Worm (Caenorhabditis elegans): ENCODE measurements around the gene T16G12.6.

The T16G12.6 gene

DNA sequence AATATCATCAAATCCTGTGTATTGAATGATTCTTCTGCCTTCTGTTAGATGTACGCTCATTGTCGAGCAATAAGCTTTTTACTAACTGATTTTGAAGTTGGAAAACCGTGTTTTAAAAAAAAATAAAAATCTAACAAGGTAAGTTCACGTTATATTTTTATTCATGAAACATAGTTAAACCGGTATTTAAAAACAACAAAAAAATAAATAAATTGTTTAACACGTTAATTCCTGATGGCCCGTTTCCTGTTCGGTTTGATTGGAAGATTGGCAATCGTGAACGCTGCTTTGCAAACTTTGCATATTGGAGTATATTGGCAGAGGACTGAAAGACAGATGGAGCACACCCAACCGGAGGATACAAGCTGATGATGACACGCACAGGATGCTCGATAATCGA is 49.4 kb downstream of the T16G12.6 start, which contains the start of gene ZK1128.3:
TSS of gene ZK1128.3 (minus strand) at position 101 of the 400 bp plus-strand sequence.
- TF ChIP-seq nhr-11 (tag; optimal IDR thresholded peaks at IDR 0.05): no peak
- no peak for TF ChIP-seq hlh-6 (tag; optimal IDR thresholded peaks at IDR 0.05)
- no peak for TF ChIP-seq unc-86 (tag; optimal IDR thresholded peaks at IDR 0.05)
- no peak for TF ChIP-seq hlh-15 (tag; optimal IDR thresholded peaks at IDR 0.05)
- TF ChIP-seq pqm-1 (tag; optimal IDR thresholded peaks at IDR 0.05): no peak
- no peak for TF ChIP-seq ceh-6 (GFP tag; optimal IDR thresholded peaks at IDR 0.05)
- TF ChIP-seq pax-1 (tag; optimal IDR thresholded peaks at IDR 0.05): no peak
- TF ChIP-seq ets-4 (tag; optimal IDR thresholded peaks at IDR 0.05): no peak
- TF ChIP-seq pros-1 (tag; optimal IDR thresholded peaks at IDR 0.05): no peak
- no peak for TF ChIP-seq ceh-31 (tag; optimal IDR thresholded peaks at IDR 0.05)
- no peak for TF ChIP-seq syd-9 (tag; optimal IDR thresholded peaks at IDR 0.05)
- TF ChIP-seq C38D4.7 (GFP tag; optimal IDR thresholded peaks at IDR 0.05): no peak
- no peak for TF ChIP-seq ttx-3 (tag; optimal IDR thresholded peaks at IDR 0.05)
- no peak for TF ChIP-seq ceh-2 (tag; optimal IDR thresholded peaks at IDR 0.05)
- no peak for TF ChIP-seq ama-1 (optimal IDR thresholded peaks at IDR 0.05)

- TF ChIP-seq pax-1 (tag; optimal IDR thresholded peaks at IDR 0.05) (no peak), ceh-31 (tag; optimal IDR thresholded peaks at IDR 0.05) (peak; percentile 28), unc-42 (tag; optimal IDR thresholded peaks at IDR 0.05) (peak; percentile 16), ceh-48 (tag; optimal IDR thresholded peaks at IDR 0.05) (peak; percentile 90), sdc-2 (tag; optimal IDR thresholded peaks at IDR 0.05) (no peak)
Measured at ce11 chrIII:10120076-10120831, 50.9 kb downstream of the T16G12.6 start, which contains the start of the genes gtf-2H3 and ham-3. Gene gtf-2H3, minus strand, starts transcription at chrIII:10120148. Gene ham-3, plus strand, starts transcription at chrIII:10120781.

DNA sequence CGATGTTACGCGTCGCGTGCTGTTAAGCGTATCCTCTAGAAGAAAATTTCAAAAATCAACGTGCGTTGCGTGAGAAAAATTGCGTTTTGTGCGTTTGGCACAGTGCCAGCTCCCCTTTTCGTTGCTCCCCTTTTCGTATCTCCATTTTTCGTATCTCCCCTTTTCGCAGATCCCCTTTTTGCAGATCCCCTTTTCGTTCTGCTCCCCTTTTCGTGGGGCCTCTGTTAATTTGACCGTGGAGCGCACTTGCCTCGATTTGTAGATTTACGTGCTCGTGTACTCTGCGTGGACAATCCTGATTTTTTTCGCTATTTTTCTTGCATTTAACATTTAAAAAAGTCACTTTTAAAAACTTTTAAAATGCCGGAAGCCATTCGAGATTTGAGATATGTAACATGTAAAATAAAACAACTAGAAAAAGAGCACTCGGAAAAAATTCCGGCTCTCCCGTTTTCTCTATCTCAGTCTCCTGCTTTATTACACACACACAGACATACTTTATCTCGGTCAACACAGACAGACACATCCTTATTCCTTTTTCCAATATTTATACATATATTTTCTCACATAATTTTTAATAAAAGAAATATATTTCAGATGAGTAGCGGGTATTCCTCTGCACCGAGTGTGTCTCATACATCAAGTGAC is 54.3 kb downstream of the T16G12.6 start, which contains the start of gene ttll-4:
TSS of gene ttll-4 (plus strand) at position 598 of the 648 bp plus-strand sequence.
- TF ChIP-seq sox-2 (GFP tag; IDR thresholded peaks at IDR 0.05): no peak
- peak; percentile 89 for TF ChIP-seq unc-42 (tag; optimal IDR thresholded peaks at IDR 0.05)
- TF ChIP-seq F13H6.1 (tag; optimal IDR thresholded peaks at IDR 0.05): peak; percentile 47
- peak; percentile 90 for TF ChIP-seq ceh-14 (tag; optimal IDR thresholded peaks at IDR 0.05)
- peak; percentile 58 for TF ChIP-seq unc-86 (tag; optimal IDR thresholded peaks at IDR 0.05)
- peak; percentile 71 for TF ChIP-seq fkh-6 (tag; optimal IDR thresholded peaks at IDR 0.05)
- peak; percentile 91 for TF ChIP-seq rnt-1 (tag; optimal IDR thresholded peaks at IDR 0.05)
- peak; percentile 96 for TF ChIP-seq ceh-31 (tag; optimal IDR thresholded peaks at IDR 0.05)
- peak; percentile 15 for TF ChIP-seq ceh-19 (GFP tag; optimal IDR thresholded peaks at IDR 0.05)
- no peak for TF ChIP-seq ceh-9 (tag; optimal IDR thresholded peaks at IDR 0.05)
- peak; percentile 21 for TF ChIP-seq ceh-48 (tag; optimal IDR thresholded peaks at IDR 0.05)
- no peak for TF ChIP-seq lin-11 (tag; optimal IDR thresholded peaks at IDR 0.05)
- TF ChIP-seq ahr-1 (tag; optimal IDR thresholded peaks at IDR 0.05): peak; percentile 58
- TF ChIP-seq ref-2 (tag; optimal IDR thresholded peaks at IDR 0.05): peak; percentile 88
- TF ChIP-seq hlh-8 (tag; optimal IDR thresholded peaks at IDR 0.05): peak; percentile 71
- peak; percentile 59 for TF ChIP-seq lim-6 (tag; optimal IDR thresholded peaks at IDR 0.05)
- no peak for TF ChIP-seq unc-3 (GFP tag; conservative IDR thresholded peaks at IDR 0.05)
- peak; percentile 46 for TF ChIP-seq unc-3 (tag; optimal IDR thresholded peaks at IDR 0.05)
- peak; percentile 6 for TF ChIP-seq syd-9 (tag; optimal IDR thresholded peaks at IDR 0.05)
- peak; percentile 4 for TF ChIP-seq ttx-3 (tag; optimal IDR thresholded peaks at IDR 0.05)
- TF ChIP-seq ceh-2 (tag; optimal IDR thresholded peaks at IDR 0.05): peak; percentile 85
- peak; percentile 77 for TF ChIP-seq ceh-18 (tag; optimal IDR thresholded peaks at IDR 0.05)
- no peak for TF ChIP-seq sox-4 (tag; optimal IDR thresholded peaks at IDR 0.05)
- no peak for TF ChIP-seq ceh-24 (tag; optimal IDR thresholded peaks at IDR 0.05)
- no peak for TF ChIP-seq nhr-232 (tag; optimal IDR thresholded peaks at IDR 0.05)
- peak; percentile 12 for TF ChIP-seq pqm-1 (tag; optimal IDR thresholded peaks at IDR 0.05)
- TF ChIP-seq npax-4 (tag; optimal IDR thresholded peaks at IDR 0.05): no peak
- peak; percentile 79 for TF ChIP-seq dmd-4 (tag; optimal IDR thresholded peaks at IDR 0.05; ENCODE audit: borderline replicate concordance)
- TF ChIP-seq hlh-6 (tag; optimal IDR thresholded peaks at IDR 0.05): no peak
- peak; percentile 91 for TF ChIP-seq tbx-2 (tag; optimal IDR thresholded peaks at IDR 0.05)
- TF ChIP-seq ceh-6 (GFP tag; optimal IDR thresholded peaks at IDR 0.05): peak; percentile 17
- peak; percentile 15 for TF ChIP-seq nfya-1 (tag; optimal IDR thresholded peaks at IDR 0.05)
- TF ChIP-seq madf-2 (tag; optimal IDR thresholded peaks at IDR 0.05): peak; percentile 27
- TF ChIP-seq fax-1 (tag; optimal IDR thresholded peaks at IDR 0.05): peak; percentile 79
- peak; percentile 63 for TF ChIP-seq ets-4 (tag; optimal IDR thresholded peaks at IDR 0.05)
- TF ChIP-seq sdc-2 (tag; optimal IDR thresholded peaks at IDR 0.05): peak; percentile 26
- TF ChIP-seq ceh-34 (tag; optimal IDR thresholded peaks at IDR 0.05): peak; percentile 78
- TF ChIP-seq hlh-30 (tag; optimal IDR thresholded peaks at IDR 0.05; ENCODE audit: insufficient read depth): no peak
- TF ChIP-seq pha-2 (tag; optimal IDR thresholded peaks at IDR 0.05): no peak

All from whole organism, late embryonic.